Worm (Caenorhabditis elegans): ENCODE results near the gene F20D6.5.

The F20D6.5 gene

ce11 chrV:8201229-8201858 is 39.6 kb downstream of the F20D6.5 start, which contains the start of gene cri-2:
TSS of gene cri-2 (plus strand) at chrV:8201808.
- no peak for TF ChIP-seq zag-1 (tag; optimal IDR thresholded peaks at IDR 0.05)
- TF ChIP-seq nhr-77 (tag; optimal IDR thresholded peaks at IDR 0.05) = no peak
- TF ChIP-seq egl-27 (tag; optimal IDR thresholded peaks at IDR 0.05) = peak; percentile 24
- no peak for TF ChIP-seq nfya-1 (tag; optimal IDR thresholded peaks at IDR 0.05; ENCODE audit: insufficient read depth)
- TF ChIP-seq nhr-12 (tag; optimal IDR thresholded peaks at IDR 0.05) = no peak
- TF ChIP-seq ama-1 (optimal IDR thresholded peaks at IDR 0.05) = no peak
- TF ChIP-seq elt-2 (tag; optimal IDR thresholded peaks at IDR 0.05) = no peak
- no peak for TF ChIP-seq lsy-12 (tag; optimal IDR thresholded peaks at IDR 0.05)
- peak; percentile 35 for TF ChIP-seq nhr-25 (tag; optimal IDR thresholded peaks at IDR 0.05)
- no peak for TF ChIP-seq pha-4 (tag; optimal IDR thresholded peaks at IDR 0.05)
- peak; percentile 16 for TF ChIP-seq nhr-43 (tag; optimal IDR thresholded peaks at IDR 0.05; ENCODE audit: poor library complexity, severe bottlenecking)
- no peak for TF ChIP-seq skn-1 (tag; optimal IDR thresholded peaks at IDR 0.05)
- TF ChIP-seq hmg-11 (tag; optimal IDR thresholded peaks at IDR 0.05) = no peak
- no peak for TF ChIP-seq elt-1 (tag; optimal IDR thresholded peaks at IDR 0.05)
- TF ChIP-seq nhr-237 (tag; optimal IDR thresholded peaks at IDR 0.05) = no peak
- TF ChIP-seq nhr-11 (tag; optimal IDR thresholded peaks at IDR 0.05) = no peak
- TF ChIP-seq nhr-76 (tag; optimal IDR thresholded peaks at IDR 0.05) = no peak
- TF ChIP-seq tbx-2 (tag; optimal IDR thresholded peaks at IDR 0.05) = no peak
- TF ChIP-seq jun-1 (tag; optimal IDR thresholded peaks at IDR 0.05) = no peak
- TF ChIP-seq nhr-23 (tag; optimal IDR thresholded peaks at IDR 0.05) = peak; percentile 65
- no peak for TF ChIP-seq elt-3 (tag; optimal IDR thresholded peaks at IDR 0.05)
- no peak for TF ChIP-seq mdl-1 (tag; optimal IDR thresholded peaks at IDR 0.05)
- no peak for TF ChIP-seq unc-39 (tag; optimal IDR thresholded peaks at IDR 0.05)
- no peak for TF ChIP-seq ceh-16 (tag; optimal IDR thresholded peaks at IDR 0.05)
- TF ChIP-seq aly-2 (tag; optimal IDR thresholded peaks at IDR 0.05) = no peak
- TF ChIP-seq fkh-2 (tag; optimal IDR thresholded peaks at IDR 0.05) = no peak

DNA sequence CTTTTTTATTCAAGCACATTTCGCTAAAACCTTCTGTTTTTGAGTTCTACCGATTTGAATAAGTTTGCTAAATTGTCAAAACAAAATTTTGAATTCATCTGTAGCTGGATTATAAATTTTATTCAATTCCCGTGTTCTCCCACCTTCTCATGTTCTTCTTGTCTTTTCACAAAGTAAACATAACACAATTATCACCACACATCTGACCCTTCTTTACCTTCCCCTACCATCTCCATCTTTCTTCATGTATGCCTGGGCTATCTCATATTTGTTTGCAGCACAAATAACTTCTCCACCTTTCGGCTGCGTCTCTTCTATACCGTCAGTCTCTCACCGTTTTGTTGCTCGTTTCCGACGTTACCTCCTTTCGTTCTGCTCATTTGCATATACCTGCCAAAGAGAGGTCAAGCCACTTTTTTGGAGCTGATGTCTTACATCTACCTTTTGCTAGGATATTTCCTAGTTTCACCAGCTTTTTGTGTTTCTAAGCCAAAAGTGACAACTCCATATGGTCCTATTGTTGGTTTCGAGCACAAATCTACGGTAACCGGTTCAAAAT is 41.4 kb downstream of the F20D6.5 start, which contains the start of gene cest-17:
TSS of gene cest-17 (plus strand) at position 248 of the 559 bp plus-strand sequence.
- TF ChIP-seq elt-2 (tag; optimal IDR thresholded peaks at IDR 0.05) (peak; percentile 21), unc-62 (GFP tag; optimal IDR thresholded peaks at IDR 0.05) (no peak), pha-4 (tag; optimal IDR thresholded peaks at IDR 0.05) (peak; percentile 76), pqm-1 (tag; optimal IDR thresholded peaks at IDR 0.05) (peak; percentile 16), unc-39 (tag; optimal IDR thresholded peaks at IDR 0.05) (no peak)

DNA sequence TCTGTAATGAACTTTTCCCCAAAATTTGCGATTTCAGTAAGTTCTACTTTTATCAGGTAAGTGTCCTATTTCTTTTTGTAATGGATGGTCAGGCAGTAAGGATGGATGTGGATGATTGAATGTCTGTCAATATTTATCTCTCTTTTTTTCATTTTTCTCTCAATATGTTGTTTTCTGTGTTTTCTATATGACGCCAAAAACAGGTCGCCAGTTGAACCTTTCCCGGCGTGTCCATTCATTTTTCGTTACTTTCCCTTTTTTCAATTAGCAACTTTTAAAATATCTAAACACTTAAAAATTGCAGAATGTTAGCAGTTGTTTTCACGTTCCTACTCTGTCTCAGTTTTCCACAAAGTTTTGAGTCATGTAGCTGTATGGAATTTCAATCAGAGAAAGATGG is 45.2 kb downstream of the F20D6.5 start, which contains the start of gene timp-1:
TSS of gene timp-1 (plus strand) at position 305 of the 400 bp plus-strand sequence.
- TF ChIP-seq daf-12 (tag; optimal IDR thresholded peaks at IDR 0.05) = no peak
- peak; percentile 45 for TF ChIP-seq nhr-23 (tag; optimal IDR thresholded peaks at IDR 0.05)

DNA sequence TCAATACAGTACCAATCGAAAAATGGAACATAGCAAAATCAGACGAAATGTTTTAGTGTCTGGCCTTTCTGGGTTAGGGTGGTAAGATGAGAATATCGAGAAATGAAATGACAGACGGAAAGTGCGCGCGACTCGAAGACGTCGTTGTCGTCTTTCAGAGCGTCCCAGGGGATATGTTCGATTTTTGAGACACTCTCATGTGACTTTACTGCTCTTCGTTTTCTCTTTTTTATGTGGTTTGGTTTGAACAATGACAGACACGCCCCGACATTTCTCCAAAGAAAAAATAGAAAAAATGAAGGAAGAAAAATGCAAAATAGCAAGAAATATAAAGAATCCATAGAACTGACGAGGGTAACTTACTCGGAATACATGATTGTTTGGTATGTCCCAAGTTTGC is 48.8 kb downstream of the F20D6.5 start:
- TF ChIP-seq nfya-1 (tag; optimal IDR thresholded peaks at IDR 0.05; ENCODE audit: insufficient read depth) = peak; percentile 19
- TF ChIP-seq ceh-28 (tag; optimal IDR thresholded peaks at IDR 0.05) = no peak

DNA sequence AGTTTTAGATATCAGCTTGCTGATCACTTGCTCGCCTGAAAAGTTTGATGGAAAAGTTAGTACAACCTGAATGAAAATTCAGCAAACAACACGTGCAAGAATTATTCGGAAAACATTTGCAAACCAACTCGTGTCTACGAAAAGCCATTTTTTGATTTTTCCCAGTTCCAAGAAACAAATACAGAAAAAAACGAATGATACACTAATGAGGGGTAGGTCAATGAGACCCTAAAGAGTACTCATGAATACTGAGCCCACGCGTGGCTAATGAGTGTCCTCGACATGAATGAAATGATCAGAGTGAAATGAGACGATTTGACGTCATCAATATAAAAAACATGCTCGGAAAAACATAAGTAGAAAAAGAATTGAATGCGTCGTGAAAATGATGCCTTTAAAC is 50.2 kb downstream of the F20D6.5 start:
- TF ChIP-seq elt-3 (tag; optimal IDR thresholded peaks at IDR 0.05) (no peak), ama-1 (optimal IDR thresholded peaks at IDR 0.05) (no peak), mml-1 (tag; optimal IDR thresholded peaks at IDR 0.05) (no peak), elt-2 (tag; optimal IDR thresholded peaks at IDR 0.05) (no peak), mdl-1 (tag; optimal IDR thresholded peaks at IDR 0.05) (no peak), nhr-67 (tag; optimal IDR thresholded peaks at IDR 0.05) (no peak), skn-1 (tag; optimal IDR thresholded peaks at IDR 0.05) (no peak), fkh-10 (GFP tag; optimal IDR thresholded peaks at IDR 0.05) (no peak), nhr-11 (tag; optimal IDR thresholded peaks at IDR 0.05) (no peak), zag-1 (tag; optimal IDR thresholded peaks at IDR 0.05) (no peak), nhr-76 (tag; optimal IDR thresholded peaks at IDR 0.05) (no peak), unc-39 (tag; optimal IDR thresholded peaks at IDR 0.05) (no peak), lsy-12 (tag; optimal IDR thresholded peaks at IDR 0.05) (no peak), ceh-16 (tag; optimal IDR thresholded peaks at IDR 0.05) (no peak), aly-2 (tag; optimal IDR thresholded peaks at IDR 0.05) (no peak), nhr-43 (tag; optimal IDR thresholded peaks at IDR 0.05; ENCODE audit: poor library complexity, severe bottlenecking) (no peak), elt-1 (tag; optimal IDR thresholded peaks at IDR 0.05) (no peak), nhr-77 (tag; optimal IDR thresholded peaks at IDR 0.05) (no peak)

All from whole organism, L3 larva.